Worm (Caenorhabditis elegans) whole organism, L3 larva: ENCODE data around the gene F46G10.4.

Source experiments
- R02D3.7 ChIP-seq: fragments of 150-350 bp; optimal IDR thresholded peaks from 2 replicates; lab custom pipeline; 2014; ENCODE audit warnings: missing biosample characterization, missing genetic modification characterization
- ZK546.5 ChIP-seq: sonication (generic microtip); optimal IDR thresholded peaks from 2 replicates; lab custom pipeline; 2017; ENCODE audit warnings: missing biosample characterization, missing genetic modification characterization
- aly-2 ChIP-seq: fragments of 150-350 bp; optimal IDR thresholded peaks from 2 replicates; lab custom pipeline; 2014; ENCODE audit warnings: missing biosample characterization, missing genetic modification characterization
- ceh-28 ChIP-seq: fragments of 150-350 bp; optimal IDR thresholded peaks from 2 replicates; lab custom pipeline; 2014; ENCODE audit warnings: missing biosample characterization, missing genetic modification reagents, missing genetic modification characterization
- ceh-82 ChIP-seq: fragments of 150-350 bp; optimal IDR thresholded peaks from 2 replicates; lab custom pipeline; 2014; ENCODE audit warnings: missing biosample characterization, missing genetic modification characterization
- ceh-9 ChIP-seq: sonication (generic microtip); optimal IDR thresholded peaks from 2 replicates; lab custom pipeline; 2018; ENCODE audit warnings: missing biosample characterization, missing genetic modification characterization
- daf-12 ChIP-seq: fragments of 150-350 bp; optimal IDR thresholded peaks from 2 replicates; lab custom pipeline; 2014; ENCODE audit warnings: missing biosample characterization, missing genetic modification reagents, missing genetic modification characterization
- egl-27 ChIP-seq: sonication (generic microtip); optimal IDR thresholded peaks from 4 replicates; lab custom pipeline; 2017; ENCODE audit warnings: missing biosample characterization, missing genetic modification reagents, missing genetic modification characterization
- egl-5 ChIP-seq: fragments of 150-350 bp; optimal IDR thresholded peaks from 2 replicates; lab custom pipeline; 2017; ENCODE audit warnings: missing biosample characterization, missing genetic modification reagents, missing genetic modification characterization, inconsistent platforms
- elt-1 ChIP-seq: fragments of 150-350 bp; optimal IDR thresholded peaks from 2 replicates; lab custom pipeline; 2014; ENCODE audit warnings: missing biosample characterization, missing genetic modification characterization
- elt-2 ChIP-seq: sonication (generic microtip); optimal IDR thresholded peaks from 2 replicates; lab custom pipeline; 2016; ENCODE audit warnings: missing genetic modification reagents, mild to moderate bottlenecking, missing genetic modification characterization, missing compliant biosample characterization
- elt-3 ChIP-seq, 3 experiments: fragments of 150-350 bp in 1 of 3; sonication (generic microtip) in 2 of 3; optimal IDR thresholded peaks; 2 replicates in 2 of 3; 4 replicates in 1 of 3; lab custom pipeline; 2014 to 2017; ENCODE audit warnings: missing biosample characterization in 3 of 3, missing genetic modification characterization in 3 of 3
- fos-1 ChIP-seq: fragments of 150-350 bp; optimal IDR thresholded peaks from 2 replicates; lab custom pipeline; 2014; ENCODE audit warnings: missing biosample characterization, missing genetic modification characterization
- hmg-11 ChIP-seq: sonication (generic microtip); optimal IDR thresholded peaks from 2 replicates; lab custom pipeline; 2016; ENCODE audit warnings: missing genetic modification characterization, missing compliant biosample characterization
- jun-1 ChIP-seq: fragments of 150-350 bp; optimal IDR thresholded peaks from 2 replicates; lab custom pipeline; 2014; ENCODE audit warnings: missing biosample characterization, missing genetic modification reagents, missing genetic modification characterization
- lin-39 ChIP-seq: fragments of 150-350 bp; optimal IDR thresholded peaks from 2 replicates; lab custom pipeline; 2018; ENCODE audit warnings: missing biosample characterization, missing genetic modification reagents, missing genetic modification characterization
- lsy-12 ChIP-seq: sonication (generic microtip); optimal IDR thresholded peaks from 2 replicates; lab custom pipeline; 2016; ENCODE audit warnings: mild to moderate bottlenecking, missing genetic modification characterization, missing compliant biosample characterization
- mdl-1 ChIP-seq: fragments of 150-350 bp; optimal IDR thresholded peaks from 2 replicates; lab custom pipeline; 2014; ENCODE audit warnings: missing biosample characterization, missing genetic modification characterization
- mml-1 ChIP-seq: fragments of 150-350 bp; sonication (generic microtip); optimal IDR thresholded peaks from 3 replicates; lab custom pipeline; 2014; ENCODE audit warnings: missing biosample characterization, missing genetic modification characterization
- nfya-1 ChIP-seq: sonication (generic microtip); optimal IDR thresholded peaks from 2 replicates; lab custom pipeline; 2017; ENCODE audit warnings: missing genetic modification characterization, mild to moderate bottlenecking, missing compliant biosample characterization, antibody characterized with exemption, moderate library complexity; ENCODE audit not compliant: insufficient read depth
- nhr-25 ChIP-seq: sonication (generic microtip); optimal IDR thresholded peaks from 2 replicates; lab custom pipeline; 2017; ENCODE audit warnings: missing biosample characterization, missing genetic modification characterization
- nhr-28 ChIP-seq: fragments of 150-350 bp; optimal IDR thresholded peaks from 2 replicates; lab custom pipeline; 2014; ENCODE audit warnings: missing biosample characterization, missing genetic modification characterization
- nhr-43 ChIP-seq: sonication (generic microtip); optimal IDR thresholded peaks from 2 replicates; lab custom pipeline; 2016; ENCODE audit warnings: mild to moderate bottlenecking, missing genetic modification characterization, missing compliant biosample characterization; ENCODE audit not compliant: poor library complexity, severe bottlenecking
- nhr-67 ChIP-seq: fragments of 150-350 bp; optimal IDR thresholded peaks from 2 replicates; lab custom pipeline; 2014; ENCODE audit warnings: missing biosample characterization, missing genetic modification characterization
- nhr-77 ChIP-seq: fragments of 150-350 bp; optimal IDR thresholded peaks from 2 replicates; lab custom pipeline; 2014; ENCODE audit warnings: missing biosample characterization, missing genetic modification characterization
- pha-4 ChIP-seq: fragments of 150-350 bp; optimal IDR thresholded peaks from 2 replicates; lab custom pipeline; 2014; ENCODE audit warnings: missing biosample characterization, missing genetic modification reagents, missing genetic modification characterization
- pqm-1 ChIP-seq: fragments of 150-350 bp; optimal IDR thresholded peaks from 2 replicates; lab custom pipeline; 2017; ENCODE audit warnings: missing biosample characterization, missing genetic modification characterization, inconsistent platforms
- tbx-2 ChIP-seq: sonication (generic microtip); optimal IDR thresholded peaks from 2 replicates; lab custom pipeline; 2016; ENCODE audit warnings: mild to moderate bottlenecking, missing genetic modification characterization, missing compliant biosample characterization
- unc-39 ChIP-seq: sonication (generic microtip); optimal IDR thresholded peaks from 4 replicates; lab custom pipeline; 2017; ENCODE audit warnings: missing biosample characterization, missing genetic modification characterization
- ztf-4 ChIP-seq: fragments of 150-350 bp; optimal IDR thresholded peaks from 2 replicates; lab custom pipeline; 2014; ENCODE audit warnings: missing biosample characterization, missing genetic modification characterization

Gene F46G10.4

DNA sequence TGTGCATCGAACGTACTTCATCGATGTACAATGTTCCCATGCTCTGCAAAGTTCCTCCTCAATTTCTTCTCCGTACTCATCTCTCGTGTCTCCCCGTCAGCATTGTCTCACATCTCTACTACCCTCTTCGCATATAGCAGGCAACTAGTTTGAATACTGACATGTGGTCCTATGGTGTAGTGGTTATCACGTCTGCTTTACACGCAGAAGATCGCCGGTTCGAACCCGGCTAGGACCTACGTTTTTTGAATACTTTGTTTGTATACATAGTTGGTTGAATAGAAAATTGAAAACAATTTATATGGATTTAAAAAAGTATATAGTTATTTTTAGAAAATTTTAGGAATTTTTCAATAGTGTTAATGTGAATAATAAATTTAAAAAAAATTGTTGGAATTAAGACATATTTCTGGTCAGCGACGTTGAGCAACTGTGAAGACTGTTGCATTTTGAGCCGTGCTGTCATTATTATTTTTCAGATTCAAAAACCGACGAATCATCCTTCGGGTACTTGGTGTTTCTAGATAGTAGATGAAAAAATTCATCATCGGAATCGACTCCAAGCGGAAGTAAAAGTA is 26.9 kb upstream of the F46G10.4 start (continued):
- TF ChIP-seq jun-1 (tag; lab: Kevin White, UChicago): peak; percentile 76
- peak; percentile 1 for TF ChIP-seq pqm-1 (tag; lab: Kevin White, UChicago)
- TF ChIP-seq ceh-28: peak; percentile 14
- TF ChIP-seq hmg-11 (tag; lab: Kevin White, UChicago): no peak
- no peak for TF ChIP-seq ztf-4 (tag; lab: Kevin White, UChicago)
- TF ChIP-seq unc-39 (tag; lab: Kevin White, UChicago): no peak
- peak; percentile 95 for TF ChIP-seq lsy-12 (tag; lab: Kevin White, UChicago)
- TF ChIP-seq mml-1 (tag; lab: Kevin White, UChicago): no peak
- TF ChIP-seq ZK546.5 (tag; lab: Kevin White, UChicago): no peak
- TF ChIP-seq egl-5 (tag; lab: Kevin White, UChicago): peak; percentile 54
- no peak for TF ChIP-seq daf-12
- TF ChIP-seq nhr-43 (tag; lab: Kevin White, UChicago): peak; percentile 85
- no peak for TF ChIP-seq elt-3 (tag; optimal IDR thresholded peaks at IDR 0.05; lab: Kevin White, UChicago)

ce11 chrX:13307852-13308251 is 26.0 kb upstream of the F46G10.4 start:
- TF ChIP-seq nhr-43 (tag; lab: Kevin White, UChicago) (peak; percentile 7), nfya-1 (peak; percentile 8), ceh-28 (no peak), nhr-28 (tag; lab: Kevin White, UChicago) (no peak)

ce11 chrX:13308745-13309144 is 25.1 kb upstream of the F46G10.4 start, which contains the start of gene srxa-8:
Gene srxa-8, minus strand, starts transcription at chrX:13308845.
- TF ChIP-seq nhr-28 (tag; lab: Kevin White, UChicago) (no peak), mml-1 (tag; lab: Kevin White, UChicago) (no peak), egl-5 (tag; lab: Kevin White, UChicago) (no peak), pqm-1 (tag; lab: Kevin White, UChicago) (no peak), lin-39 (tag; lab: Kevin White, UChicago) (no peak), lsy-12 (tag; lab: Kevin White, UChicago) (no peak), ceh-82 (no peak), R02D3.7 (tag; lab: Kevin White, UChicago) (no peak)

DNA sequence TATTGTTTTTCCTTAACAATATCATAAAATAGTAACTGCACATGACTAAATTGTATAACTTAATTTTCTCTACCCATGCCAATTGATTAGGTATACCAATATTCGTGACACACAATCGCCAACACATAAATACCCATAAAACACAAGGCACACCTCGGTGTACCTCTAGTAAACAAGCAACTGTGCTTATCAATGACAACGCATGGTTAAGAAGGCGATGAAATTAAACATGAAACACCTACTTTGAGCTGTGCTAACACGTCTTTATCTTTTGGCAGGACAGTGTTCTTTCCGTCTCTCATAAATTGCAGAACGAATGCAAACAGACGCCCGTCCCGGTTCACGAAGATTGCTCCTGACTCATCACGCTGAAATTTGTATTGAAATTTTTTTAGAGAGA is 23.1 kb upstream of the F46G10.4 start:
- TF ChIP-seq hmg-11 (tag; lab: Kevin White, UChicago): no peak
- no peak for TF ChIP-seq ceh-82
- TF ChIP-seq jun-1 (tag; lab: Kevin White, UChicago): peak; percentile 23
- TF ChIP-seq aly-2 (tag; lab: Kevin White, UChicago): no peak
- TF ChIP-seq nhr-67 (tag; lab: Kevin White, UChicago): no peak
- no peak for TF ChIP-seq mdl-1 (tag; lab: Kevin White, UChicago)
- peak; percentile 96 for TF ChIP-seq pqm-1 (tag; lab: Kevin White, UChicago)
- no peak for TF ChIP-seq elt-1 (tag; lab: Kevin White, UChicago)
- no peak for TF ChIP-seq ceh-28
- peak; percentile 76 for TF ChIP-seq pha-4 (tag; lab: Kevin White, UChicago)
- TF ChIP-seq lsy-12 (tag; lab: Kevin White, UChicago): peak; percentile 5
- no peak for TF ChIP-seq ceh-9 (tag; lab: Kevin White, UChicago)
- TF ChIP-seq tbx-2 (tag; lab: Kevin White, UChicago): no peak
- no peak for TF ChIP-seq egl-27 (tag; lab: Kevin White, UChicago)
- peak; percentile 97 for TF ChIP-seq elt-2 (tag; lab: Kevin White, UChicago)
- no peak for TF ChIP-seq nhr-25 (tag; lab: Kevin White, UChicago)
- TF ChIP-seq nhr-77 (tag; lab: Kevin White, UChicago): no peak

DNA sequence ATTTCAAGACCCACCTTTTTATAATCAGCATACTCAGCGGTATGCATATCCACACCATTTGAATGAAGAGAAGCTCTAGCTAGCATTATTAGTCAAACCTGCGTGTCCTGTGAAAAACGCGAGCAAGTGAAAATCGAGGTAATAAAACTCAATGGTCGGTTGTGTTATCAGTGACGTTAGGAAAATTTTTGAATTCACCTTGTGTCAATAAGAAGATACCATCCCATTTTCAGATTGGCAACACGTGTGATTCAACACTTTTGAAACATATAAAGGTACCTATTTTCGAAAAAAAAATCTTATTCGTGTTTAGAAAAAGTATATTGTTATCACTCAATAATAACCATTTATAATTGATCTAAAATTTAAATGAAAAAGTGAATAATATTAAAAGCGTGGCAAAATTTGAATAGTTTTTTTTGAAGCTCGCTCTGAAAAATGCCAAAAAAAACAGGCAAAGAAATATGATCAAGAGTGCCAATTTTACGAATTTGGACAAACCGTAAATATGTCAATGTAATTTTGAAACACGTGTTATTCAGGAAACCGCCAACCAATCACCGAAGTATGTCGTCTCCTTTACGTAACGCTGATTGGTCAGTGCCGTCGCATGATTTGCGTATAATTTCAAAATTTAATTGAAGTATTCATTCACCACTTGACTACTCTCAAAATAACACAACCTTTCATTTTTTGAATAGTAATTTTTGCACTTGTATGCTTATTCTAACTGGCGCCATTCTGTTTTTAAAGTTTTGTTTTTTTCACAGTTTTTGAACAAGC is 22.0 kb upstream of the F46G10.4 start, which contains the start of gene F46G10.1:
Gene F46G10.1 (minus strand): TSS at position 115 of the 783 bp plus-strand sequence.
- TF ChIP-seq pqm-1 (tag; lab: Kevin White, UChicago) (peak; percentile 81), fos-1 (tag; lab: Kevin White, UChicago) (peak; percentile 25), elt-2 (tag; lab: Kevin White, UChicago) (peak; percentile 73), nhr-43 (tag; lab: Kevin White, UChicago) (no peak), egl-27 (tag; lab: Kevin White, UChicago) (no peak), pha-4 (tag; lab: Kevin White, UChicago) (peak; percentile 58)
